Fruit fly (Drosophila melanogaster): ENCODE data around the gene Spec2.

DNA sequence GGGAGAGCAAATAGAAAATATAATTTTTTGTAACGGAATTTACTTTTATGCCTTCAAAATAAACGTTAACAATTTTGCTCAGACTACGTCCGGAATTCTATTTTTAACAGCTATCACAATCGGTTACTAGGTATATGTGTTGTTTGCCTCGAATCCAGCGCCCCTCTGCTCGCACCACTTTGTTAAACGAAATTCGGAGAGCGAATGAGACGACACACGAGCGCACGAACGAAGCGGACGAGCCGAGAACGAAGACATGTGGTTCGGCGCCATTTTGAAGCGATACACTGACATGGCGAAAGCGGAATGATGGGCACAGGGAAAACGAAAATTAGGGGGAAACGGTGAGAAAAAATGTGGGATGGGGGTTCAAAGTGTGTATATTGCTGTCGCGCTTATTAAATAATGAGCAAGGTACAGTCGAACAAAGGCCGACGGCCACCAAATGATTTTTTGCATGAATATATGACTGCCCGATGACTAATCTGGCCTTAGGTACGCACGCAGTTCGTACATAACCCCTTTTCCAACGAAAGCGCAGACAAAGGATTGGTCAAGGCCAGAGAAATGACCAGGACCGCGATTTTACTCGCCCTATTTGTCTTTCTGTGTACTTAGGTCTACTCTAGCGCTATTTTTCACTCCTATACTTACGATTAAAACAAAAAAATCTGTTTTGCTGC lies 23.4 kb downstream of the Spec2 start:
- TF ChIP-seq ttk (optimal IDR thresholded peaks at IDR 0.05) (no peak), psq (optimal IDR thresholded peaks at IDR 0.05) (no peak), Myc (optimal IDR thresholded peaks at IDR 0.05) (no peak)

Measured in Kc167 (cell line).